Worm (Caenorhabditis elegans) whole organism, midembryonic: Measurements from ENCODE around the gene srab-2.

ENCODE experiments used
- T22C8.4 ChIP-seq: fragments of 200-800 bp; sonication (Bioruptor generic); IDR thresholded peaks from 2 replicates; pipeline ENCODE4 v1.3.6; 2022; ENCODE audit warnings: missing genetic modification characterization, missing compliant biosample characterization
- cog-1 ChIP-seq: sonication (generic microtip); optimal IDR thresholded peaks from 2 replicates; lab custom pipeline; 2016; ENCODE audit warnings: missing genetic modification characterization, missing compliant biosample characterization
- flt-1 ChIP-seq: fragments of 200-800 bp; sonication (Bioruptor generic); IDR thresholded peaks from 2 replicates; pipeline ENCODE4 v1.3.6; 2022; ENCODE audit warnings: missing genetic modification characterization, missing compliant biosample characterization
- klf-2 ChIP-seq: fragments of 200-800 bp; sonication (Bioruptor generic); conservative IDR thresholded peaks from 2 replicates; pipeline ENCODE4 v1.3.6; 2022; ENCODE audit warnings: missing genetic modification reagents, missing genetic modification characterization, missing compliant biosample characterization
- med-1 ChIP-seq: sonication (generic microtip); optimal IDR thresholded peaks from 2 replicates; lab custom pipeline; 2017; ENCODE audit warnings: missing genetic modification characterization, mild to moderate bottlenecking, missing compliant biosample characterization, antibody characterized with exemption, missing genetic modification reagents; ENCODE audit not compliant: insufficient read depth
- tab-1 ChIP-seq: fragments of 200-800 bp; sonication (Bioruptor generic); IDR thresholded peaks from 2 replicates; pipeline ENCODE4 v1.3.6; 2022; ENCODE audit warnings: missing genetic modification characterization, missing compliant biosample characterization
- ztf-23 ChIP-seq: fragments of 200-800 bp; sonication (Bioruptor generic); IDR thresholded peaks from 2 replicates; pipeline ENCODE4 v1.3.6; 2022; ENCODE audit warnings: missing genetic modification reagents, missing genetic modification characterization, missing compliant biosample characterization
- ztf-29 ChIP-seq: fragments of 200-800 bp; sonication (Bioruptor generic); IDR thresholded peaks from 2 replicates; pipeline ENCODE4 v1.3.6; 2022; ENCODE audit warnings: missing genetic modification reagents, missing genetic modification characterization, missing compliant biosample characterization

DNA sequence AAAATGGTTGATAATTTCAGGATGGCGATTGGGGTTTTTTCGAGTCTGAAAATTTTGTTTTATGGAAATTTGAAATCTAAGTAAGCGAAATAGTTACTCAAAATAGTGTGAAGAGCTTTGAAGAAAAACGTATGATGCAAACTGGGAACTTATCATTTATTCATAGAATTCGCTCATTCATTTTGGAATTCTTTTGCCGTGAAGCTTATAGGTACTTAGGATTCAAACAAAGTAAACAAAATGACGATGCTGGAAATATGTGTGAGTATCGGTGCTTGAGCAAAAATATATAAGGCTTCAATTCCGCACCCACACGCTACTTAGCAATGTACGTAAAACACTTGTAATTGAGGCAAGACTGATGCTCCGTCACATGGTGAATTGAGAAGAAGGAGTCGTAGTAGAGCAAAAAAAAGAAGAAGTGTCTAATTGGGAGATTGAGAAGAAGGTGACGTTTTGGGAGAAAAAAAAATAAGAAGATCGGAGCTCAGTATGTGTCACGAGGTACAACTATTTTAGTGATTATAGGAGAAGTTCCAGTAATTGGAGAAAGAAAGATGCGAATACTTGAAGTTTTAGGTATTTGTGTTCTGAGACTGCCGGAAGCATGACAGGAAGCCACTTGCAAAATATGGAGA is 15.2 kb downstream of the srab-2 start, which contains the start of gene glb-32:
- no peak for TF ChIP-seq ztf-23 (GFP tag; lab: Robert Waterston, UW)
- TF ChIP-seq flt-1 (GFP tag; lab: Robert Waterston, UW), result no peak
- TF ChIP-seq cog-1 (tag; lab: Kevin White, UChicago), result no peak
- TF ChIP-seq tab-1 (GFP tag; lab: Robert Waterston, UW), result no peak
- no peak for TF ChIP-seq med-1 (GFP tag; lab: Kevin White, UChicago)
- TF ChIP-seq ztf-29 (GFP tag; lab: Robert Waterston, UW), result no peak
- no peak for TF ChIP-seq klf-2 (GFP tag; lab: Robert Waterston, UW)
- no peak for TF ChIP-seq T22C8.4 (GFP tag; lab: Robert Waterston, UW)
